Worm (Caenorhabditis elegans) whole organism, midembryonic: Measurements from ENCODE around the gene C26B2.8.

Source experiments
- cog-1 ChIP-seq: sonication (generic microtip); optimal IDR thresholded peaks from 2 replicates; lab custom pipeline; 2016; ENCODE audit warnings: missing genetic modification characterization, missing compliant biosample characterization
- flt-1 ChIP-seq: fragments of 200-800 bp; sonication (Bioruptor generic); IDR thresholded peaks from 2 replicates; pipeline ENCODE4 v1.3.6; 2022; ENCODE audit warnings: missing genetic modification characterization, missing compliant biosample characterization
- klf-2 ChIP-seq: fragments of 200-800 bp; sonication (Bioruptor generic); conservative IDR thresholded peaks from 2 replicates; pipeline ENCODE4 v1.3.6; 2022; ENCODE audit warnings: missing genetic modification reagents, missing genetic modification characterization, missing compliant biosample characterization
- ref-1 ChIP-seq: fragments of 200-800 bp; sonication (Bioruptor generic); conservative IDR thresholded peaks from 2 replicates; pipeline ENCODE4 v1.3.6; 2022; ENCODE audit warnings: missing genetic modification reagents, missing genetic modification characterization, missing compliant biosample characterization
- tab-1 ChIP-seq: fragments of 200-800 bp; sonication (Bioruptor generic); IDR thresholded peaks from 2 replicates; pipeline ENCODE4 v1.3.6; 2022; ENCODE audit warnings: missing genetic modification characterization, missing compliant biosample characterization
- ztf-23 ChIP-seq: fragments of 200-800 bp; sonication (Bioruptor generic); IDR thresholded peaks from 2 replicates; pipeline ENCODE4 v1.3.6; 2022; ENCODE audit warnings: missing genetic modification reagents, missing genetic modification characterization, missing compliant biosample characterization

ce11 chrIV:8013849-8014248 is at the start of gene C26B2.8:
- TF ChIP-seq tab-1 (GFP tag; lab: Robert Waterston, UW), result no peak
- TF ChIP-seq ztf-23 (GFP tag; lab: Robert Waterston, UW), result no peak
- TF ChIP-seq ref-1 (GFP tag; lab: Robert Waterston, UW), result no peak
- no peak for TF ChIP-seq flt-1 (GFP tag; lab: Robert Waterston, UW)
- no peak for TF ChIP-seq klf-2 (GFP tag; lab: Robert Waterston, UW)
- no peak for TF ChIP-seq cog-1
